Fruit fly (Drosophila melanogaster) Kc167 (cell line): ENCODE measurements around the gene COX7AL2.
A peak's percentile ranks its signal among the peaks of the same experiment; 100 is the strongest.

Experiments
- Myc ChIP-seq: fragments of >200 bp; optimal IDR thresholded peaks from 2 replicates; lab custom pipeline; 2017; ENCODE audit warnings: missing external identifiers
- Sin3A ChIP-seq: fragments of >200 bp; optimal IDR thresholded peaks from 2 replicates; lab custom pipeline; 2018; ENCODE audit warnings: missing external identifiers
- h ChIP-seq: fragments of >200 bp; optimal IDR thresholded peaks from 3 replicates; lab custom pipeline; 2018; ENCODE audit warnings: missing external identifiers
- insv ChIP-seq: fragments of >200 bp; optimal IDR thresholded peaks from 3 replicates; lab custom pipeline; 2018; ENCODE audit warnings: missing external identifiers
- psq ChIP-seq: fragments of >200 bp; optimal IDR thresholded peaks from 2 replicates; lab custom pipeline; 2017; ENCODE audit warnings: missing external identifiers
- ttk ChIP-seq: sonication (Bioruptor generic); optimal IDR thresholded peaks from 2 replicates; lab custom pipeline; 2017; ENCODE audit warnings: missing external identifiers

Gene COX7AL2

dm6 chr2L:2197475-2198118 is at the start of gene COX7AL2:
COX7AL2 (minus strand) TSS chr2L:2197912.
- TF ChIP-seq psq (lab: Kevin White, UChicago) (no peak), Myc (lab: Kevin White, UChicago) (no peak), ttk (lab: Kevin White, UChicago) (no peak), h (lab: Kevin White, UChicago) (no peak), Sin3A (lab: Kevin White, UChicago) (no peak), insv (lab: Kevin White, UChicago) (no peak)

- TF ChIP-seq h (lab: Kevin White, UChicago) (no peak), ttk (lab: Kevin White, UChicago) (no peak), insv (lab: Kevin White, UChicago) (no peak), Sin3A (lab: Kevin White, UChicago) (no peak), Myc (lab: Kevin White, UChicago) (no peak), psq (lab: Kevin White, UChicago) (no peak)
These were observed 45.1 kb upstream of the COX7AL2 start for dm6 chr2L:2242783-2243182.

DNA sequence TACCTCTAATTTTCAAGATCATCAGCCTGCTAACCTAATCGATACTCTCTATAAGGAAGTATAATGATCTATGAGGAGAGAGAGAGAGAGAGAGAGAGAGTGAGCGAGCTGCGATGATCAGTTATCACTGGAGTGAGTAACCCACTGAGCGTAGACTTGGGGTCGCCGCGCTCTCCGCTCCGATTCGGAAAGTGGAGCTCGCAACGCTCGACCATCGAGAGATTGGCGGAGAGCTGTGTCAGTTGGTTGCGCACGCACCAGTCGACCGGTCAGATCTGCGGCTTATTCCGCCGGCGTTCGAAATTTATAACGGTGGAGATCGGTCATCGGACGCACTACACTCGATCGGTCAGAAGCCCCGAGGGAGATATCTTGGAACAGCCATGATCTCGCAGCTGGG is 44.4 kb upstream of the COX7AL2 start, which contains the start of gene CG4267:
TSS of gene CG4267 (plus strand) at position 240 of the 400 bp plus-strand sequence.
- TF ChIP-seq Sin3A (lab: Kevin White, UChicago): no peak
- TF ChIP-seq insv (lab: Kevin White, UChicago): no peak
- no peak for TF ChIP-seq ttk (lab: Kevin White, UChicago)
- no peak for TF ChIP-seq psq (lab: Kevin White, UChicago)
- TF ChIP-seq Myc (lab: Kevin White, UChicago): no peak
- no peak for TF ChIP-seq h (lab: Kevin White, UChicago)

dm6 chr2L:2240493-2240892 is 42.8 kb upstream of the COX7AL2 start, which contains the start of gene Tengl1:
Tengl1 (minus strand) TSS chr2L:2240593.
- TF ChIP-seq ttk (lab: Kevin White, UChicago): no peak

- TF ChIP-seq Myc (lab: Kevin White, UChicago) (no peak), Sin3A (lab: Kevin White, UChicago) (no peak), psq (lab: Kevin White, UChicago) (no peak), insv (lab: Kevin White, UChicago) (no peak), h (lab: Kevin White, UChicago) (no peak), ttk (lab: Kevin White, UChicago) (no peak)
These were observed 41.6 kb upstream of the COX7AL2 start, which contains the start of gene Tengl2 for dm6 chr2L:2239284-2239683. Tengl2 (minus strand) TSS chr2L:2239384.

- TF ChIP-seq psq (lab: Kevin White, UChicago) (no peak), insv (lab: Kevin White, UChicago) (no peak), Myc (lab: Kevin White, UChicago) (no peak), h (lab: Kevin White, UChicago) (no peak), Sin3A (lab: Kevin White, UChicago) (no peak), ttk (lab: Kevin White, UChicago) (no peak)
These were observed 40.4 kb upstream of the COX7AL2 start, which contains the start of gene Tengl3 for dm6 chr2L:2238151-2238550. Tengl3 (minus strand) TSS chr2L:2238251.

DNA sequence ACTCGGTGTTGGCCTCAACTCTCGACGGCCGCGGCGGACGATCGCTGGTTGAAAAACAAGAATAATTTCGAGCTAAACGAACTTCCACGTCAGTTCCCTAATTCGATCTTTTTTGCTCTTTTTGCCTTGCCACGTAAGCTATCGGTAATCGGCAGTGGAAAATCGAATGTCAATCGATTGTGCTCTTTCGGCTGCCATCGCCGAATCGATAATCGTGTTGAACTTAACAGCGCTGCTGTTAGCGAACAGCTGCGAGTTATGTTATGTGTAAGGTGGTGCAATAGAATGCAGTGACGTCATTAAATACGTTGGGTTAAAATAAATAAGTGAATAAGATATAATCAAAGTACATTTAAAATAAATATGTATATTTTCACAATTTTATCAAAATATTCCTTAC is 39.0 kb upstream of the COX7AL2 start, which contains the start of gene Sec24CD:
TSS of gene Sec24CD (minus strand) at position 123 of the 400 bp plus-strand sequence.
- no peak for TF ChIP-seq insv (lab: Kevin White, UChicago)
- TF ChIP-seq psq (lab: Kevin White, UChicago): peak; percentile 28

DNA sequence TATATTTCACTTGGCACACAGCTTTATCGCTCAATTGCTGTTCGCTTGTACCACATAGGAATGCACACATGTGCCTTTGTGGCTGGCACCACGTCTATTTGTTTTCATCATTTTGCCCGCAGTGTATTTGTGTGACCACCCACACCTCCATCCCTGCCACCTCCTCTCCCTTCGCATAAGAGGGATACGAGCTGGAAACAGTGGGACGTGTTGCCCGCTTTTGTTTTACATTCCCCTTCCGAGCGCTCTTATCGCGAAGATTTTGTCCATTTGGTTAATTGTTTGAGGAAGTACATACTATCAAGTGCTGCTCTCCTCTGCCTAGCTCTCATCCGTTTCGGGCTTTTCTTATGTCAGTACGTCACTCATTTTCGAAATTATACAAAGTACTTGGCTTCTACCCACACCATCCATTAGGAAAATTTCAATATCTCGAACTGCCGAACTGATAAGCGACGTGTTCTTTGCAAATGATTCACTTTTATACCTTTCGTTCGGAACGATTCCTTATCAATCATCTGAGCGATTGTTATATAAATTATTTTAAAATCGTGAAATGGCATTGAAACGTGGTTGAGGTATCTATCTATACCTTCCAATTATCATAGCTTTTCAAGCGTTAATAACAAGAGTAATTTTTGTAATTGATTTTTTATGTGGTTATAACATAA is 30.6 kb upstream of the COX7AL2 start:
- TF ChIP-seq h (lab: Kevin White, UChicago) (no peak), Sin3A (lab: Kevin White, UChicago) (no peak), Myc (lab: Kevin White, UChicago) (no peak), psq (lab: Kevin White, UChicago) (no peak), ttk (lab: Kevin White, UChicago) (no peak), insv (lab: Kevin White, UChicago) (no peak)

DNA sequence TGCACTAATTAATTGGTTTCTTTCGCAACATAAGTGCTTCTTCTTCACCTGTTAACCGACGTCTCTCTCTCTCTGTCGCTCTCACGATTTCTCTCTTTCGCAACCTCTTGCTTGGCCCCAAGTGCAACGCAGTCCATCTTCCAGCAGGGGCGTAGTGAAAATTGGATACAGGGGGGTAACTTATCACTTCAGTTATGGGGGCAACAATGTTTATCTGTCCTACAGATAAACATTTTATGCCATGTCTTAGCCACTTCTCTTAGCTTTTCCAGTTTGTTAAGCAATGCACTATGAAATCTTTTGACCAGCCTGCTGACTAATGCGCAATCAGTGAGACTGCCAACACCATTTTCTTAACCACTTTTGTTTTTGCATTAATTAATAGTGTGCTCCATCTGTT is 29.6 kb upstream of the COX7AL2 start:
- TF ChIP-seq Myc (lab: Kevin White, UChicago): no peak
- no peak for TF ChIP-seq insv (lab: Kevin White, UChicago)
- TF ChIP-seq ttk (lab: Kevin White, UChicago): no peak
- no peak for TF ChIP-seq h (lab: Kevin White, UChicago)
- TF ChIP-seq Sin3A (lab: Kevin White, UChicago): no peak
- no peak for TF ChIP-seq psq (lab: Kevin White, UChicago)

- TF ChIP-seq Sin3A (lab: Kevin White, UChicago) (no peak), psq (lab: Kevin White, UChicago) (no peak)
These were observed 28.8 kb upstream of the COX7AL2 start, which contains the start of the genes CG15387 and sau for dm6 chr2L:2226259-2227121. CG15387 (minus strand) TSS chr2L:2226294. sau (plus strand) TSS chr2L:2226342.

- TF ChIP-seq insv (lab: Kevin White, UChicago): no peak
- no peak for TF ChIP-seq psq (lab: Kevin White, UChicago)
- no peak for TF ChIP-seq ttk (lab: Kevin White, UChicago)
- TF ChIP-seq h (lab: Kevin White, UChicago): no peak
- no peak for TF ChIP-seq Myc (lab: Kevin White, UChicago)
- TF ChIP-seq Sin3A (lab: Kevin White, UChicago): no peak
These were observed 24.7 kb upstream of the COX7AL2 start for dm6 chr2L:2222377-2222776.
